Fruit fly (Drosophila melanogaster): ENCODE measurements around the gene NPFR.

The NPFR gene

dm6 chr3R:6229055-6229841 is 42.1 kb downstream of the NPFR start:
- TF ChIP-seq insv (optimal IDR thresholded peaks at IDR 0.05) (no peak), ttk (optimal IDR thresholded peaks at IDR 0.05) (no peak), Myc (optimal IDR thresholded peaks at IDR 0.05) (no peak), Sin3A (optimal IDR thresholded peaks at IDR 0.05) (no peak), h (optimal IDR thresholded peaks at IDR 0.05) (no peak), psq (optimal IDR thresholded peaks at IDR 0.05) (no peak)

dm6 chr3R:6230298-6230697 is 43.2 kb downstream of the NPFR start:
- no peak for TF ChIP-seq insv (optimal IDR thresholded peaks at IDR 0.05)
- no peak for TF ChIP-seq psq (optimal IDR thresholded peaks at IDR 0.05)
- no peak for TF ChIP-seq h (optimal IDR thresholded peaks at IDR 0.05)
- no peak for TF ChIP-seq ttk (optimal IDR thresholded peaks at IDR 0.05)
- no peak for TF ChIP-seq Sin3A (optimal IDR thresholded peaks at IDR 0.05)
- no peak for TF ChIP-seq Myc (optimal IDR thresholded peaks at IDR 0.05)

- TF ChIP-seq insv (optimal IDR thresholded peaks at IDR 0.05) = no peak
- no peak for TF ChIP-seq Myc (optimal IDR thresholded peaks at IDR 0.05)
- TF ChIP-seq ttk (optimal IDR thresholded peaks at IDR 0.05) = no peak
- TF ChIP-seq h (optimal IDR thresholded peaks at IDR 0.05) = no peak
- no peak for TF ChIP-seq Sin3A (optimal IDR thresholded peaks at IDR 0.05)
- TF ChIP-seq psq (optimal IDR thresholded peaks at IDR 0.05) = no peak
Measured at dm6 chr3R:6231391-6231790, 44.3 kb downstream of the NPFR start.

- no peak for TF ChIP-seq Myc (optimal IDR thresholded peaks at IDR 0.05)
- no peak for TF ChIP-seq insv (optimal IDR thresholded peaks at IDR 0.05)
- no peak for TF ChIP-seq Sin3A (optimal IDR thresholded peaks at IDR 0.05)
- TF ChIP-seq h (optimal IDR thresholded peaks at IDR 0.05) = no peak
- no peak for TF ChIP-seq psq (optimal IDR thresholded peaks at IDR 0.05)
- no peak for TF ChIP-seq ttk (optimal IDR thresholded peaks at IDR 0.05)
Measured at dm6 chr3R:6233104-6233503, 46.0 kb downstream of the NPFR start.

dm6 chr3R:6234189-6234758 is 47.2 kb downstream of the NPFR start, which contains the start of gene Osi6:
Gene Osi6, plus strand, starts transcription at chr3R:6234708.
- TF ChIP-seq psq (optimal IDR thresholded peaks at IDR 0.05) (no peak), ttk (optimal IDR thresholded peaks at IDR 0.05) (no peak), Sin3A (optimal IDR thresholded peaks at IDR 0.05) (no peak), insv (optimal IDR thresholded peaks at IDR 0.05) (no peak), h (optimal IDR thresholded peaks at IDR 0.05) (no peak), Myc (optimal IDR thresholded peaks at IDR 0.05) (no peak)

dm6 chr3R:6238977-6239376 is 51.9 kb downstream of the NPFR start:
- TF ChIP-seq Sin3A (optimal IDR thresholded peaks at IDR 0.05) = no peak
- no peak for TF ChIP-seq Myc (optimal IDR thresholded peaks at IDR 0.05)

dm6 chr3R:6240263-6240662 is 53.1 kb downstream of the NPFR start:
- TF ChIP-seq psq (optimal IDR thresholded peaks at IDR 0.05) = no peak
- no peak for TF ChIP-seq insv (optimal IDR thresholded peaks at IDR 0.05)
- TF ChIP-seq Myc (optimal IDR thresholded peaks at IDR 0.05) = no peak
- no peak for TF ChIP-seq Sin3A (optimal IDR thresholded peaks at IDR 0.05)
- no peak for TF ChIP-seq ttk (optimal IDR thresholded peaks at IDR 0.05)
- TF ChIP-seq h (optimal IDR thresholded peaks at IDR 0.05) = no peak

dm6 chr3R:6241289-6241688 is 54.2 kb downstream of the NPFR start:
- TF ChIP-seq h (optimal IDR thresholded peaks at IDR 0.05) (no peak), ttk (optimal IDR thresholded peaks at IDR 0.05) (no peak), Sin3A (optimal IDR thresholded peaks at IDR 0.05) (no peak), Myc (optimal IDR thresholded peaks at IDR 0.05) (no peak), insv (optimal IDR thresholded peaks at IDR 0.05) (no peak), psq (optimal IDR thresholded peaks at IDR 0.05) (no peak)

dm6 chr3R:6244035-6244434 is 56.9 kb downstream of the NPFR start:
- TF ChIP-seq insv (optimal IDR thresholded peaks at IDR 0.05) (no peak), h (optimal IDR thresholded peaks at IDR 0.05) (no peak), ttk (optimal IDR thresholded peaks at IDR 0.05) (no peak), Sin3A (optimal IDR thresholded peaks at IDR 0.05) (no peak), psq (optimal IDR thresholded peaks at IDR 0.05) (no peak), Myc (optimal IDR thresholded peaks at IDR 0.05) (no peak)

- TF ChIP-seq Myc (optimal IDR thresholded peaks at IDR 0.05) (no peak), h (optimal IDR thresholded peaks at IDR 0.05) (no peak), insv (optimal IDR thresholded peaks at IDR 0.05) (no peak), psq (optimal IDR thresholded peaks at IDR 0.05) (no peak), ttk (optimal IDR thresholded peaks at IDR 0.05) (no peak), Sin3A (optimal IDR thresholded peaks at IDR 0.05) (no peak)
Measured at dm6 chr3R:6244986-6245385, 57.9 kb downstream of the NPFR start.
